Worm (Caenorhabditis elegans) whole organism, young adult: ENCODE data around the gene bmk-1.

Source experiments
- B0019.2 ChIP-seq: fragments of 200-800 bp; sonication (Bioruptor generic); conservative IDR thresholded peaks from 2 replicates; pipeline ENCODE4 v1.3.6; 2022; ENCODE audit warnings: missing genetic modification reagents, missing genetic modification characterization, missing compliant biosample characterization
- C06A6.2 ChIP-seq: fragments of 200-800 bp; sonication (Bioruptor generic); conservative IDR thresholded peaks from 2 replicates; pipeline ENCODE4 v1.3.6; 2022; ENCODE audit warnings: missing genetic modification characterization, missing compliant biosample characterization
- F10E7.11 ChIP-seq: sonication (generic microtip); optimal IDR thresholded peaks from 2 replicates; lab custom pipeline; 2017; ENCODE audit warnings: mild to moderate bottlenecking, missing genetic modification characterization, moderate library complexity, missing compliant biosample characterization
- F39B2.1 ChIP-seq: fragments of 200-800 bp; sonication (Bioruptor generic); IDR thresholded peaks from 2 replicates; pipeline ENCODE4 v1.3.6; 2022; ENCODE audit warnings: missing genetic modification reagents, missing genetic modification characterization, missing compliant biosample characterization
- F52B5.7 ChIP-seq: sonication (generic microtip); optimal IDR thresholded peaks from 2 replicates; lab custom pipeline; 2016; ENCODE audit warnings: mild to moderate bottlenecking, missing genetic modification characterization, missing compliant biosample characterization
- F55B11.4 ChIP-seq: sonication (generic microtip); optimal IDR thresholded peaks from 2 replicates; lab custom pipeline; 2016; ENCODE audit warnings: missing compliant biosample characterization, missing genetic modification characterization, borderline replicate concordance; ENCODE audit not compliant: insufficient read depth
- F57A8.1 ChIP-seq: fragments of 200-800 bp; sonication (Bioruptor generic); optimal IDR thresholded peaks from 2 replicates; lab custom pipeline; 2018; ENCODE audit warnings: mild to moderate bottlenecking, missing genetic modification characterization, moderate library complexity, missing compliant biosample characterization
- F57C9.4 ChIP-seq: sonication (generic microtip); optimal IDR thresholded peaks from 2 replicates; lab custom pipeline; 2017; ENCODE audit warnings: mild to moderate bottlenecking, missing genetic modification characterization, missing compliant biosample characterization
- T07F8.4 ChIP-seq: sonication (generic microtip); optimal IDR thresholded peaks from 2 replicates; lab custom pipeline; 2016; ENCODE audit warnings: mild to moderate bottlenecking, missing genetic modification characterization, moderate library complexity, missing compliant biosample characterization
- Y56A3A.18 ChIP-seq: fragments of 200-800 bp; sonication (Bioruptor generic); IDR thresholded peaks from 2 replicates; pipeline ENCODE4 v1.3.6; 2022; ENCODE audit warnings: missing genetic modification reagents, missing genetic modification characterization, missing compliant biosample characterization
- ZK185.1 ChIP-seq: sonication (generic microtip); optimal IDR thresholded peaks from 2 replicates; lab custom pipeline; 2016; ENCODE audit warnings: mild to moderate bottlenecking, missing genetic modification characterization, missing compliant biosample characterization; ENCODE audit not compliant: poor library complexity, severe bottlenecking
- ama-1 ChIP-seq, 3 experiments: fragments of 150-350 bp in 1 of 3; sonication (generic microtip) in 2 of 3; optimal IDR thresholded peaks; 2 replicates each; lab custom pipeline; 2014 to 2018; ENCODE audit warnings: missing biosample characterization in 2 of 3, missing genetic modification characterization in 2 of 3, missing genetic modification reagents in 2 of 3
- athp-1 ChIP-seq: sonication (generic microtip); optimal IDR thresholded peaks from 2 replicates; lab custom pipeline; 2017; ENCODE audit warnings: mild to moderate bottlenecking, missing genetic modification characterization, missing compliant biosample characterization
- bed-1 ChIP-seq: fragments of 200-800 bp; sonication (Bioruptor generic); IDR thresholded peaks from 2 replicates; pipeline ENCODE4 v1.3.6; 2022; ENCODE audit warnings: missing genetic modification reagents, missing genetic modification characterization, missing compliant biosample characterization
- cebp-2 ChIP-seq: fragments of 200-800 bp; sonication (Bioruptor generic); IDR thresholded peaks from 2 replicates; pipeline ENCODE4 v1.3.6; 2022; ENCODE audit warnings: missing genetic modification characterization, missing compliant biosample characterization
- ceh-40 ChIP-seq: fragments of 200-800 bp; sonication (Bioruptor generic); IDR thresholded peaks from 2 replicates; pipeline ENCODE4 v1.3.6; 2022; ENCODE audit warnings: missing genetic modification characterization, missing compliant biosample characterization
- ceh-58 ChIP-seq: fragments of 200-800 bp; sonication (Bioruptor generic); IDR thresholded peaks from 2 replicates; pipeline ENCODE4 v1.3.6; 2022; ENCODE audit warnings: missing genetic modification characterization, missing compliant biosample characterization
- ceh-91 ChIP-seq: fragments of 200-800 bp; sonication (Bioruptor generic); IDR thresholded peaks from 2 replicates; pipeline ENCODE4 v1.3.6; 2022; ENCODE audit warnings: missing genetic modification reagents, missing genetic modification characterization, missing compliant biosample characterization
- die-1 ChIP-seq: sonication (generic microtip); optimal IDR thresholded peaks from 2 replicates; lab custom pipeline; 2016; ENCODE audit warnings: missing genotype, mild to moderate bottlenecking, missing genetic modification characterization, missing compliant biosample characterization
- dox-1 ChIP-seq: fragments of 200-800 bp; sonication (Bioruptor generic); IDR thresholded peaks from 2 replicates; pipeline ENCODE4 v1.3.6; 2022; ENCODE audit warnings: missing genetic modification reagents, missing genetic modification characterization, missing compliant biosample characterization
- dpff-1 ChIP-seq: sonication (generic microtip); optimal IDR thresholded peaks from 2 replicates; lab custom pipeline; 2017; ENCODE audit warnings: mild to moderate bottlenecking, missing genetic modification characterization, missing compliant biosample characterization
- dpl-1 ChIP-seq: fragments of 150-350 bp; optimal IDR thresholded peaks from 2 replicates; lab custom pipeline; 2014; ENCODE audit warnings: missing biosample characterization, missing genetic modification reagents, missing genetic modification characterization
- egl-18 ChIP-seq: fragments of 200-800 bp; sonication (Bioruptor generic); IDR thresholded peaks from 2 replicates; pipeline ENCODE4 v1.3.6; 2022; ENCODE audit warnings: missing genetic modification reagents, missing genetic modification characterization, missing compliant biosample characterization
- fkh-3 ChIP-seq: sonication (generic microtip); optimal IDR thresholded peaks from 2 replicates; lab custom pipeline; 2016; ENCODE audit warnings: mild to moderate bottlenecking, missing genetic modification characterization, missing compliant biosample characterization
- hlh-26 ChIP-seq: fragments of 200-800 bp; sonication (Bioruptor generic); conservative IDR thresholded peaks from 2 replicates; pipeline ENCODE4 v1.3.6; 2022; ENCODE audit warnings: missing genetic modification reagents, missing genetic modification characterization, missing compliant biosample characterization
- hmg-1.2 ChIP-seq: fragments of 200-800 bp; sonication (Bioruptor generic); IDR thresholded peaks from 2 replicates; pipeline ENCODE4 v1.3.6; 2022; ENCODE audit warnings: missing genetic modification reagents, missing genetic modification characterization, missing compliant biosample characterization
- let-526 ChIP-seq: fragments of 200-800 bp; sonication (Bioruptor generic); IDR thresholded peaks from 2 replicates; pipeline ENCODE4 v1.3.6; 2022; ENCODE audit warnings: missing genetic modification reagents, missing genetic modification characterization, missing compliant biosample characterization
- lin-26 ChIP-seq: fragments of 200-800 bp; sonication (Bioruptor generic); IDR thresholded peaks from 2 replicates; pipeline ENCODE4 v1.3.6; 2022; ENCODE audit warnings: missing genetic modification reagents, missing genetic modification characterization, missing compliant biosample characterization
- lin-35 ChIP-seq, 3 experiments: fragments of 150-350 bp in 2 of 3; sonication (generic microtip) in 1 of 3; optimal IDR thresholded peaks; 2 replicates each; lab custom pipeline; 2014 to 2018; ENCODE audit warnings: missing biosample characterization in 3 of 3, missing genetic modification characterization in 3 of 3, missing genetic modification reagents in 3 of 3
- lin-40 ChIP-seq: sonication (generic microtip); optimal IDR thresholded peaks from 2 replicates; lab custom pipeline; 2016; ENCODE audit warnings: missing genetic modification characterization, mild to moderate bottlenecking, missing compliant biosample characterization, missing genotype, missing genetic modification reagents
- lir-1 ChIP-seq: fragments of 200-800 bp; sonication (Bioruptor generic); conservative IDR thresholded peaks from 2 replicates; pipeline ENCODE4 v1.3.6; 2022; ENCODE audit warnings: missing genetic modification reagents, missing genetic modification characterization, missing compliant biosample characterization
- madf-10 ChIP-seq: sonication (generic microtip); optimal IDR thresholded peaks from 2 replicates; lab custom pipeline; 2016; ENCODE audit warnings: mild to moderate bottlenecking, missing genetic modification characterization, missing compliant biosample characterization
- madf-6 ChIP-seq: fragments of 200-800 bp; sonication (Bioruptor generic); IDR thresholded peaks from 2 replicates; pipeline ENCODE4 v1.3.6; 2022; ENCODE audit warnings: missing genetic modification reagents, missing genetic modification characterization, missing compliant biosample characterization
- madf-8 ChIP-seq: fragments of 200-800 bp; sonication (Bioruptor generic); conservative IDR thresholded peaks from 2 replicates; pipeline ENCODE4 v1.3.6; 2022; ENCODE audit warnings: missing genetic modification reagents, missing genetic modification characterization, missing compliant biosample characterization
- nfya-1 ChIP-seq: sonication (generic microtip); optimal IDR thresholded peaks from 2 replicates; lab custom pipeline; 2017; ENCODE audit warnings: antibody characterized with exemption, missing compliant biosample characterization, missing genetic modification characterization, borderline replicate concordance; ENCODE audit not compliant: insufficient read depth
- nhr-27 ChIP-seq: fragments of 200-800 bp; sonication (Bioruptor generic); optimal IDR thresholded peaks from 2 replicates; lab custom pipeline; 2018; ENCODE audit warnings: mild to moderate bottlenecking, missing genetic modification characterization, moderate library complexity, missing compliant biosample characterization
- nhr-80 ChIP-seq: sonication (generic microtip); optimal IDR thresholded peaks from 2 replicates; lab custom pipeline; 2016; ENCODE audit warnings: missing genetic modification characterization, missing compliant biosample characterization
- nhr-90 ChIP-seq: sonication (generic microtip); optimal IDR thresholded peaks from 2 replicates; lab custom pipeline; 2016; ENCODE audit warnings: missing genotype, mild to moderate bottlenecking, missing genetic modification characterization, missing compliant biosample characterization
- repo-1 ChIP-seq: sonication (generic microtip); optimal IDR thresholded peaks from 2 replicates; lab custom pipeline; 2017; ENCODE audit warnings: mild to moderate bottlenecking, missing genetic modification characterization, missing compliant biosample characterization
- sea-2 ChIP-seq: fragments of 200-800 bp; sonication (Bioruptor generic); IDR thresholded peaks from 2 replicates; pipeline ENCODE4 v1.3.6; 2022; ENCODE audit warnings: missing genetic modification characterization, missing compliant biosample characterization
- tbx-9 ChIP-seq: sonication (generic microtip); optimal IDR thresholded peaks from 2 replicates; lab custom pipeline; 2016; ENCODE audit warnings: borderline replicate concordance, missing genetic modification characterization, inconsistent platforms, missing compliant biosample characterization
- tlf-1 ChIP-seq: fragments of 200-800 bp; sonication (Bioruptor generic); optimal IDR thresholded peaks from 2 replicates; lab custom pipeline; 2018; ENCODE audit warnings: mild to moderate bottlenecking, missing genetic modification characterization, missing compliant biosample characterization
- unc-130 ChIP-seq: sonication (generic microtip); optimal IDR thresholded peaks from 2 replicates; lab custom pipeline; 2016; ENCODE audit warnings: missing genetic modification reagents, missing genetic modification characterization, missing compliant biosample characterization
- unc-62 ChIP-seq: fragments of 150-350 bp; optimal IDR thresholded peaks from 2 replicates; lab custom pipeline; 2014; ENCODE audit warnings: missing biosample characterization, missing genetic modification reagents, missing genetic modification characterization
- xnd-1 ChIP-seq: sonication (generic microtip); optimal IDR thresholded peaks from 2 replicates; lab custom pipeline; 2016; ENCODE audit warnings: missing genotype, missing genetic modification reagents, missing genetic modification characterization, missing compliant biosample characterization
- zfh-2 ChIP-seq: fragments of 200-800 bp; sonication (Bioruptor generic); conservative IDR thresholded peaks from 2 replicates; pipeline ENCODE4 v1.3.6; 2022; ENCODE audit warnings: missing genetic modification reagents, missing genetic modification characterization, missing compliant biosample characterization
- zim-3 ChIP-seq: sonication (generic microtip); optimal IDR thresholded peaks from 2 replicates; lab custom pipeline; 2017; ENCODE audit warnings: mild to moderate bottlenecking, missing genetic modification characterization, moderate library complexity, missing compliant biosample characterization
- ztf-25 ChIP-seq: fragments of 200-800 bp; sonication (Bioruptor generic); IDR thresholded peaks from 2 replicates; pipeline ENCODE4 v1.3.6; 2022; ENCODE audit warnings: missing genetic modification reagents, missing genetic modification characterization, missing compliant biosample characterization
- ztf-26 ChIP-seq: sonication (generic microtip); optimal IDR thresholded peaks from 2 replicates; lab custom pipeline; 2017; ENCODE audit warnings: missing genetic modification characterization, missing compliant biosample characterization
- ztf-3 ChIP-seq: fragments of 200-800 bp; sonication (Bioruptor generic); optimal IDR thresholded peaks from 2 replicates; lab custom pipeline; 2018; ENCODE audit warnings: mild to moderate bottlenecking, missing genetic modification characterization, missing compliant biosample characterization

bmk-1 gene

ce11 chrV:14457070-14457469 is 286 bp upstream of the bmk-1 start, which contains the start of gene coh-3 (continued):
- TF ChIP-seq F57A8.1 (GFP tag; lab: Kevin White, UChicago) (no peak), dpl-1 (peak; percentile 90), egl-18 (GFP tag; lab: Robert Waterston, UW) (no peak), nhr-80 (tag; lab: Kevin White, UChicago) (no peak), sea-2 (GFP tag; lab: Robert Waterston, UW) (no peak), T07F8.4 (tag; lab: Kevin White, UChicago) (no peak), tbx-9 (tag; lab: Kevin White, UChicago) (no peak), C06A6.2 (no peak), madf-10 (no peak), repo-1 (tag; lab: Kevin White, UChicago) (no peak), ceh-58 (GFP tag; lab: Robert Waterston, UW) (no peak), F55B11.4 (tag; lab: Kevin White, UChicago) (no peak), ZK185.1 (tag; lab: Kevin White, UChicago) (no peak), ztf-25 (GFP tag; lab: Robert Waterston, UW) (no peak), ceh-40 (GFP tag; lab: Robert Waterston, UW) (no peak), die-1 (tag; lab: Kevin White, UChicago) (no peak), Y56A3A.18 (GFP tag; lab: Robert Waterston, UW) (no peak), ama-1 (optimal IDR thresholded peaks at IDR 0.05; lab: Kevin White, UChicago) (no peak), ama-1 (GFP tag; optimal IDR thresholded peaks at IDR 0.05; lab: Kevin White, UChicago) (no peak), dox-1 (GFP tag; lab: Robert Waterston, UW) (peak; percentile 81), nhr-27 (no peak), lin-40 (tag; lab: Kevin White, UChicago) (no peak), nfya-1 (tag; lab: Kevin White, UChicago) (no peak), nhr-90 (tag; lab: Kevin White, UChicago) (no peak), ztf-26 (no peak), hlh-26 (no peak), F39B2.1 (GFP tag; lab: Robert Waterston, UW) (no peak), cebp-2 (no peak), F57C9.4 (tag; lab: Kevin White, UChicago) (no peak), xnd-1 (tag; lab: Kevin White, UChicago) (peak; percentile 99), athp-1 (tag; lab: Kevin White, UChicago) (peak; percentile 25), F10E7.11 (no peak), bed-1 (GFP tag; lab: Robert Waterston, UW) (no peak), lin-26 (GFP tag; lab: Robert Waterston, UW) (no peak), let-526 (no peak), dpff-1 (tag; lab: Kevin White, UChicago) (no peak), unc-130 (GFP tag; lab: Kevin White, UChicago) (peak; percentile 59), zfh-2 (GFP tag; lab: Robert Waterston, UW) (no peak), madf-6 (GFP tag; lab: Robert Waterston, UW) (peak; percentile 99), ceh-91 (GFP tag; lab: Robert Waterston, UW) (peak; percentile 96), unc-62 (no peak), lir-1 (GFP tag; lab: Robert Waterston, UW) (peak; percentile 53; the same call in 1 of the 2 replicates), fkh-3 (tag; lab: Kevin White, UChicago) (no peak), F52B5.7 (tag; lab: Kevin White, UChicago) (no peak), madf-8 (peak; percentile 96), zim-3 (no peak), ztf-3 (GFP tag; lab: Kevin White, UChicago) (no peak), B0019.2 (GFP tag; lab: Robert Waterston, UW) (peak; percentile 33; the same call in 1 of the 2 replicates), tlf-1 (peak; percentile 88), hmg-1.2 (GFP tag; lab: Robert Waterston, UW) (peak; percentile 49; the same call in 1 of the 2 replicates), lin-35 (GFP tag; optimal IDR thresholded peaks at IDR 0.05; lab: Kevin White, UChicago) (peak in 1 of 3 experiments; percentile 30)
